Fruit fly (Drosophila melanogaster) whole organism, adult: Measurements from ENCODE around the gene CG13050.

ENCODE experiments used
- CG5204 ChIP-seq: fragments of 200-800 bp; sonication (Bioruptor generic); optimal IDR thresholded peaks from 2 replicates; lab custom pipeline; 2016; ENCODE audit warnings: missing biosample characterization, missing genetic modification characterization
- CG7101 ChIP-seq: fragments of 200-800 bp; sonication (Bioruptor generic); optimal IDR thresholded peaks from 2 replicates; lab custom pipeline; 2018; ENCODE audit warnings: missing biosample characterization, mild to moderate bottlenecking, missing genetic modification characterization, moderate library complexity
- bab1 ChIP-seq: fragments of 200-800 bp; sonication (Bioruptor generic); optimal IDR thresholded peaks from 3 replicates; lab custom pipeline; 2019; ENCODE audit warnings: missing biosample characterization, mild to moderate bottlenecking, missing genetic modification characterization, moderate library complexity
- kay ChIP-seq: fragments of 200-800 bp; sonication (Bioruptor generic); peaks from one replicate; lab custom pipeline; 2016; ENCODE audit warnings: missing biosample characterization, missing genetic modification characterization, borderline replicate concordance
- ovo ChIP-seq: fragments of 200-800 bp; sonication (Bioruptor generic); optimal IDR thresholded peaks from 2 replicates; lab custom pipeline; 2016; ENCODE audit warnings: missing biosample characterization, missing genetic modification characterization
- pad ChIP-seq: fragments of 200-800 bp; sonication (Bioruptor generic); optimal IDR thresholded peaks from 3 replicates; lab custom pipeline; 2017; ENCODE audit warnings: missing biosample characterization, missing genetic modification characterization, mild to moderate bottlenecking, moderate library complexity, missing genetic modification reagents

dm6 chr3L:16309972-16310371 lies 30.9 kb upstream of the CG13050 start:
- TF ChIP-seq CG7101 (tag; lab: Kevin White, UChicago) = no peak
- TF ChIP-seq CG5204 (GFP tag; lab: Kevin White, UChicago) = peak; percentile 32
- TF ChIP-seq pad (GFP tag; lab: Kevin White, UChicago) = no peak
- TF ChIP-seq ovo = no peak
- TF ChIP-seq kay (GFP tag; lab: Kevin White, UChicago) = no peak
- no peak for TF ChIP-seq bab1 (GFP tag; lab: Kevin White, UChicago)
